Worm (Caenorhabditis elegans) whole organism, L4/young adult: Measurements from ENCODE around the gene exos-7.

ENCODE experiments used
- W03F9.2 ChIP-seq: fragments of 150-350 bp; optimal IDR thresholded peaks from 2 replicates; lab custom pipeline; 2014; ENCODE audit warnings: missing biosample characterization, missing genetic modification characterization
- dao-5 ChIP-seq: sonication (generic microtip); optimal IDR thresholded peaks from 2 replicates; lab custom pipeline; 2016; ENCODE audit warnings: missing genotype, missing genetic modification characterization, moderate library complexity, missing compliant biosample characterization
- him-1 ChIP-seq: sonication (generic microtip); optimal IDR thresholded peaks from 2 replicates; lab custom pipeline; 2016; ENCODE audit warnings: missing genotype, missing genetic modification reagents, missing genetic modification characterization, missing compliant biosample characterization

- TF ChIP-seq him-1 (no peak), W03F9.2 (tag; lab: Kevin White, UChicago) (no peak), dao-5 (no peak)
Measured at ce11 chrV:20792371-20792890, 46.2 kb upstream of the exos-7 start, which contains the start of gene Y44A6D.3.
